Fruit fly (Drosophila melanogaster) whole organism, pupa: ENCODE measurements around the gene dmrt99B.

Experiments
- Ets98B ChIP-seq: fragments of 200-800 bp; sonication (Bioruptor generic); IDR thresholded peaks from 2 replicates; pipeline ENCODE4 v1.3.6; 2022; ENCODE audit warnings: missing biosample characterization, missing genetic modification characterization
- Snoo ChIP-seq: fragments of 200-800 bp; sonication (Bioruptor generic); optimal IDR thresholded peaks from 3 replicates; lab custom pipeline; 2017; ENCODE audit warnings: missing biosample characterization, mild to moderate bottlenecking, missing genetic modification characterization, inconsistent platforms
- rn ChIP-seq: fragments of 200-800 bp; sonication (Bioruptor generic); IDR thresholded peaks from 2 replicates; pipeline ENCODE4 v1.3.6; 2022; ENCODE audit warnings: missing biosample characterization, missing genetic modification characterization

dm6 chr3R:29716043-29716781 is 23.8 kb downstream of the dmrt99B start:
- TF ChIP-seq Ets98B (GFP tag; lab: Robert Waterston, UW) (no peak), Snoo (tag; lab: Kevin White, UChicago) (no peak), rn (GFP tag; lab: Robert Waterston, UW) (no peak)
